Fruit fly (Drosophila melanogaster) whole organism, prepupa: Measurements from ENCODE around the gene OdsH.

Experiments
- CG16779 ChIP-seq: fragments of 200-800 bp; sonication (Bioruptor generic); optimal IDR thresholded peaks from 3 replicates; lab custom pipeline; 2017; ENCODE audit warnings: missing biosample characterization, mild to moderate bottlenecking, missing genetic modification characterization
- CG34406 ChIP-seq: fragments of 200-800 bp; sonication (Bioruptor generic); optimal IDR thresholded peaks from 3 replicates; lab custom pipeline; 2016; ENCODE audit warnings: missing biosample characterization, missing genetic modification characterization
- CG9139 ChIP-seq: fragments of 200-800 bp; sonication (Bioruptor generic); optimal IDR thresholded peaks from 3 replicates; lab custom pipeline; 2017; ENCODE audit warnings: missing biosample characterization, mild to moderate bottlenecking, missing genetic modification characterization
- Eip93F ChIP-seq: fragments of 200-800 bp; sonication (Bioruptor generic); optimal IDR thresholded peaks from 2 replicates; lab custom pipeline; 2016; ENCODE audit warnings: missing biosample characterization, mild to moderate bottlenecking, missing genetic modification characterization
- Gug ChIP-seq: fragments of 200-800 bp; sonication (Bioruptor generic); IDR thresholded peaks from 2 replicates; pipeline ENCODE4 v1.3.6; 2022; ENCODE audit warnings: missing biosample characterization, missing genetic modification characterization
- Hr4 ChIP-seq: fragments of 200-800 bp; sonication (Bioruptor generic); optimal IDR thresholded peaks from 3 replicates; lab custom pipeline; 2016; ENCODE audit warnings: missing biosample characterization, missing genetic modification characterization
- cyc ChIP-seq: fragments of 200-800 bp; sonication (Bioruptor generic); optimal IDR thresholded peaks from 3 replicates; lab custom pipeline; 2016; ENCODE audit warnings: missing biosample characterization, missing genetic modification characterization

dm6 chrX:17780295-17780694 lies 10.5 kb upstream of the OdsH start:
- no peak for TF ChIP-seq CG16779 (tag; lab: Kevin White, UChicago)
- no peak for TF ChIP-seq CG34406
- TF ChIP-seq Eip93F (GFP tag; lab: Kevin White, UChicago), result no peak
- TF ChIP-seq Hr4 (GFP tag; lab: Kevin White, UChicago), result no peak
- no peak for TF ChIP-seq CG9139 (GFP tag; lab: Kevin White, UChicago)
- TF ChIP-seq cyc, result no peak
- no peak for TF ChIP-seq Gug (GFP tag; lab: Robert Waterston, UW)
